Fruit fly (Drosophila melanogaster): ENCODE results near the gene CG10561.

CG10561 gene

DNA sequence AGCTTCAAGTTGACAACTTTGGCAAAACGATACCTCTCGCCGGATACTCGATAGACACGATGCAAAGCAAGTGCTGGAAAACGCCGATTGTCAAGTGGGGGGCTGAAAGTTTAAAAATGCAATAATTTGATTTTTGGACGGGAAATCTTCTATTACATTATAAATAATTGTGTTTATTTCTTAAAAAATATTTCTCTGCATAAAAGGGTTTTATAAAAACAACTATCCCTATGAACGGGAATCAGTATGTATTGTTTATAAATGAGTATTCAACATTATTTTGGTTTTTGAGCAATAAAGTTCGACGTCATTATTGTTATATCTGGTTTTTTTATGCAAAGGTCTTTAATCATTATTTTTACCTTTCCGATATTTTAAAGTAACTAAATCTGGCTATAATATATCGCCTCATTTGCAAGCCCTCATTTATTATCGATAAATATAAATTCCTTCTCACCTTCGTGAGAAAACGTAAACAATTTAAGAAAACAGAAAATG, 17.8 kb downstream of the CG10561 start, which contains the start of the genes AsnRS and DCTN6-p27 (continued):
- TF ChIP-seq nerfin-1 (tag; optimal IDR thresholded peaks at IDR 0.05) (peak; percentile 90), CrebB (tag; optimal IDR thresholded peaks at IDR 0.05) (no peak), Taf1 (GFP tag; IDR thresholded peaks at IDR 0.05) (no peak), CG6854 (GFP tag; optimal IDR thresholded peaks at IDR 0.05) (no peak), CG34224 (GFP tag; IDR thresholded peaks at IDR 0.05; ENCODE audit: partially characterized antibody) (peak; percentile 71), CG15696 (tag; optimal IDR thresholded peaks at IDR 0.05) (peak; percentile 64), CG17359 (tag; optimal IDR thresholded peaks at IDR 0.05) (peak; percentile 64), Myb (GFP tag; optimal IDR thresholded peaks at IDR 0.05) (peak; percentile 35), Hr3 (GFP tag; optimal IDR thresholded peaks at IDR 0.05) (peak; percentile 71), CG6765 (GFP tag; optimal IDR thresholded peaks at IDR 0.05) (no peak), CG15011 (GFP tag; optimal IDR thresholded peaks at IDR 0.05) (no peak), Nf-YB (GFP tag; optimal IDR thresholded peaks at IDR 0.05) (peak; percentile 38), gfzf (GFP tag; optimal IDR thresholded peaks at IDR 0.05) (no peak), zen (tag; optimal IDR thresholded peaks at IDR 0.05) (peak; percentile 43), zf30C (GFP tag; optimal IDR thresholded peaks at IDR 0.05) (no peak), NK7.1 (GFP tag; optimal IDR thresholded peaks at IDR 0.05) (peak; percentile 31), CG15073 (GFP tag; optimal IDR thresholded peaks at IDR 0.05) (no peak), nau (GFP tag; optimal IDR thresholded peaks at IDR 0.05) (no peak), exex (tag; optimal IDR thresholded peaks at IDR 0.05) (peak; percentile 46), CG8944 (GFP tag; optimal IDR thresholded peaks at IDR 0.05) (peak; percentile 23), Mrtf (GFP tag; IDR thresholded peaks at IDR 0.05) (peak; percentile 60; the same call in 1 of the 3 replicates), mld (GFP tag; IDR thresholded peaks at IDR 0.05; ENCODE audit: partially characterized antibody) (peak; percentile 4; the same call in 1 of the 3 replicates), hb (GFP tag; IDR thresholded peaks at IDR 0.05; ENCODE audit: partially characterized antibody) (peak; percentile 80; the same call in 1 of the 3 replicates), sr (GFP tag; IDR thresholded peaks at IDR 0.05) (0 out of 3 replicates have a peak, but pooled peaks have one; percentile 25), tgo (GFP tag; IDR thresholded peaks at IDR 0.05) (peak; percentile 55), CG18619 (GFP tag; optimal IDR thresholded peaks at IDR 0.05) (peak; percentile 38), Dbx (GFP tag; IDR thresholded peaks at IDR 0.05) (peak; percentile 72), peb (GFP tag; IDR thresholded peaks at IDR 0.05) (no peak), ems (GFP tag; optimal IDR thresholded peaks at IDR 0.05) (peak; percentile 49), fd3F (GFP tag; optimal IDR thresholded peaks at IDR 0.05) (peak; percentile 56), CG9437 (GFP tag; optimal IDR thresholded peaks at IDR 0.05) (peak; percentile 67), Sin3A (optimal IDR thresholded peaks at IDR 0.05) (no peak), CG10209 (GFP tag; optimal IDR thresholded peaks at IDR 0.05) (peak; percentile 58), CG7745 (tag; optimal IDR thresholded peaks at IDR 0.05) (no peak), Poxn (GFP tag; IDR thresholded peaks at IDR 0.05) (0 out of 2 replicates have a peak, but pooled peaks have one; percentile 6), CG12219 (GFP tag; optimal IDR thresholded peaks at IDR 0.05) (no peak), CG8388 (GFP tag; optimal IDR thresholded peaks at IDR 0.05) (peak; percentile 53), CG16813 (GFP tag; IDR thresholded peaks at IDR 0.05; ENCODE audit: partially characterized antibody) (peak; percentile 79), CG31388 (GFP tag; optimal IDR thresholded peaks at IDR 0.05) (no peak), NC2β (GFP tag; optimal IDR thresholded peaks at IDR 0.05) (peak; percentile 70), Dref (GFP tag; IDR thresholded peaks at IDR 0.05) (peak; percentile 61), klu (GFP tag; IDR thresholded peaks at IDR 0.05) (no peak), Fer1 (GFP tag; optimal IDR thresholded peaks at IDR 0.05) (peak; percentile 60), CG4404 (GFP tag; IDR thresholded peaks at IDR 0.05) (peak; percentile 47; the same call in 1 of the 2 replicates), Max (GFP tag; optimal IDR thresholded peaks at IDR 0.05) (peak; percentile 79), wor (GFP tag; IDR thresholded peaks at IDR 0.05) (peak; percentile 43; the same call in 1 of the 2 replicates), slbo (GFP tag; IDR thresholded peaks at IDR 0.05) (peak; percentile 83), B-H1 (GFP tag; IDR thresholded peaks at IDR 0.05) (peak; percentile 28; the same call in 1 of the 3 replicates), Rx (GFP tag; IDR thresholded peaks at IDR 0.05) (peak; percentile 50; the same call in 1 of the 2 replicates), usp (GFP tag; optimal IDR thresholded peaks at IDR 0.05) (no peak)

All from whole organism, embryonic.